Fruit fly (Drosophila melanogaster) whole organism, embryonic: ENCODE results near the gene bnl.

Experiments
- ATbp ChIP-seq: fragments of 200-800 bp; sonication (Bioruptor generic); optimal IDR thresholded peaks from 2 replicates; lab custom pipeline; 2017; ENCODE audit warnings: missing biosample characterization, mild to moderate bottlenecking, missing genetic modification characterization, missing genetic modification reagents
- BEAF-32 ChIP-seq: fragments of 200-800 bp; sonication (Bioruptor generic); optimal IDR thresholded peaks from 3 replicates; lab custom pipeline; 2017; ENCODE audit warnings: missing biosample characterization, missing genetic modification characterization, mild to moderate bottlenecking, moderate library complexity, missing genetic modification reagents
- CG11504 ChIP-seq: fragments of 200-800 bp; sonication (Bioruptor generic); optimal IDR thresholded peaks from 3 replicates; lab custom pipeline; 2019; ENCODE audit warnings: missing biosample characterization, mild to moderate bottlenecking, missing genetic modification characterization, moderate library complexity
- CG11695 ChIP-seq: fragments of 200-800 bp; sonication (Bioruptor generic); IDR thresholded peaks from 3 replicates; pipeline ENCODE4 v1.3.6; 2022; ENCODE audit warnings: missing biosample characterization, missing genetic modification characterization
- CG12391 ChIP-seq: fragments of 200-800 bp; sonication (Bioruptor generic); optimal IDR thresholded peaks from 3 replicates; lab custom pipeline; 2018; ENCODE audit warnings: missing biosample characterization, mild to moderate bottlenecking, missing genetic modification characterization, moderate library complexity
- CG12659 ChIP-seq: fragments of 200-800 bp; sonication (Bioruptor generic); optimal IDR thresholded peaks from 3 replicates; lab custom pipeline; 2017; ENCODE audit warnings: mild to moderate bottlenecking, missing biosample characterization, missing genetic modification reagents, missing genetic modification characterization
- CG13424 ChIP-seq: fragments of 200-800 bp; sonication (Bioruptor generic); optimal IDR thresholded peaks from 2 replicates; lab custom pipeline; 2019; ENCODE audit warnings: missing biosample characterization, mild to moderate bottlenecking, missing genetic modification characterization, moderate library complexity
- CG15269 ChIP-seq: fragments of 200-800 bp; sonication (Bioruptor generic); optimal IDR thresholded peaks from 2 replicates; lab custom pipeline; 2018; ENCODE audit warnings: missing biosample characterization, mild to moderate bottlenecking, missing genetic modification characterization, moderate library complexity
- CG18262 ChIP-seq: fragments of 200-800 bp; optimal IDR thresholded peaks from 3 replicates; lab custom pipeline; 2019; ENCODE audit warnings: missing biosample characterization, mild to moderate bottlenecking, missing genetic modification characterization, moderate library complexity
- CG2678 ChIP-seq: fragments of 200-800 bp; sonication (Bioruptor generic); optimal IDR thresholded peaks from 3 replicates; lab custom pipeline; 2019; ENCODE audit warnings: missing biosample characterization, mild to moderate bottlenecking, missing genetic modification characterization, moderate library complexity
- CG30020 ChIP-seq: fragments of 200-800 bp; optimal IDR thresholded peaks from 2 replicates; lab custom pipeline; 2019; ENCODE audit warnings: missing biosample characterization, mild to moderate bottlenecking, missing genetic modification characterization, moderate library complexity
- CG30403 ChIP-seq: fragments of 200-800 bp; sonication (Bioruptor generic); optimal IDR thresholded peaks from 3 replicates; lab custom pipeline; 2016; ENCODE audit warnings: missing biosample characterization, missing genetic modification characterization
- CG32772 ChIP-seq: fragments of 200-800 bp; sonication (Bioruptor generic); IDR thresholded peaks from 2 replicates; pipeline ENCODE4 v1.3.6; 2022; ENCODE audit warnings: missing biosample characterization, missing genetic modification characterization
- CG4282 ChIP-seq: fragments of 200-800 bp; sonication (Bioruptor generic); optimal IDR thresholded peaks from 2 replicates; lab custom pipeline; 2016; ENCODE audit warnings: missing biosample characterization, missing genetic modification characterization
- CG6689 ChIP-seq: fragments of 200-800 bp; sonication (Bioruptor generic); IDR thresholded peaks from 2 replicates; pipeline ENCODE4 v1.3.6; 2022; ENCODE audit warnings: missing biosample characterization, missing genetic modification characterization
- CG7556 ChIP-seq: fragments of 200-800 bp; sonication (Bioruptor generic); optimal IDR thresholded peaks from 2 replicates; lab custom pipeline; 2017; ENCODE audit warnings: missing biosample characterization, mild to moderate bottlenecking, missing genetic modification characterization
- CG7839 ChIP-seq: fragments of 200-800 bp; sonication (Bioruptor generic); optimal IDR thresholded peaks from 3 replicates; lab custom pipeline; 2018; ENCODE audit warnings: missing biosample characterization, mild to moderate bottlenecking, missing genetic modification characterization, moderate library complexity
- CG8924 ChIP-seq: fragments of 200-800 bp; optimal IDR thresholded peaks from 3 replicates; lab custom pipeline; 2019; ENCODE audit warnings: missing biosample characterization, mild to moderate bottlenecking, missing genetic modification characterization, moderate library complexity
- CG9215 ChIP-seq: fragments of 200-800 bp; sonication (Bioruptor generic); IDR thresholded peaks from 2 replicates; pipeline ENCODE4 v1.3.6; 2022; ENCODE audit warnings: missing biosample characterization, missing genetic modification characterization
- CG9437 ChIP-seq: fragments of 200-800 bp; sonication (Bioruptor generic); optimal IDR thresholded peaks from 2 replicates; lab custom pipeline; 2018; ENCODE audit warnings: missing biosample characterization, mild to moderate bottlenecking, missing genetic modification characterization
- CG9932 ChIP-seq: fragments of 200-800 bp; sonication (Bioruptor generic); IDR thresholded peaks from 2 replicates; pipeline ENCODE4 v1.3.6; 2022; ENCODE audit warnings: missing biosample characterization, missing genetic modification characterization
- CoRest ChIP-seq: fragments of 200-800 bp; sonication (Bioruptor generic); optimal IDR thresholded peaks from 3 replicates; lab custom pipeline; 2018; ENCODE audit warnings: missing biosample characterization, mild to moderate bottlenecking, missing genetic modification characterization, moderate library complexity
- D19A ChIP-seq: fragments of 200-800 bp; optimal IDR thresholded peaks from 3 replicates; lab custom pipeline; 2019; ENCODE audit warnings: missing biosample characterization, mild to moderate bottlenecking, missing genetic modification characterization, moderate library complexity
- Eip74EF ChIP-seq, 2 experiments: fragments of 200-800 bp in 1 of 2; fragments of >200 bp in 1 of 2; sonication (Bioruptor generic) in 1 of 2; optimal IDR thresholded peaks; 2 replicates each; lab custom pipeline; 2017 to 2019; ENCODE audit warnings: missing biosample characterization in 2 of 2, missing genetic modification characterization in 2 of 2, mild to moderate bottlenecking in 1 of 2, moderate library complexity in 1 of 2
- GATAe ChIP-seq: fragments of 200-800 bp; sonication (Bioruptor generic); conservative IDR thresholded peaks from 2 replicates; pipeline ENCODE4 v1.3.6; 2022; ENCODE audit warnings: missing biosample characterization, missing genetic modification characterization
- Hr51 ChIP-seq, 2 experiments: fragments of 200-800 bp; sonication (Bioruptor generic); optimal IDR thresholded peaks; 2 replicates in 1 of 2; 3 replicates in 1 of 2; lab custom pipeline; 2016 to 2018; ENCODE audit warnings: missing biosample characterization in 2 of 2, missing genetic modification characterization in 2 of 2, mild to moderate bottlenecking in 1 of 2, moderate library complexity in 1 of 2
- Med ChIP-seq: fragments of 200-800 bp; sonication (Bioruptor generic); peaks from one replicate; lab custom pipeline; 2016; ENCODE audit warnings: missing biosample characterization, missing genetic modification characterization, mild to moderate bottlenecking, inconsistent platforms, moderate library complexity
- Oli ChIP-seq: fragments of 200-800 bp; sonication (Bioruptor generic); optimal IDR thresholded peaks from 2 replicates; lab custom pipeline; 2018; ENCODE audit warnings: missing biosample characterization, mild to moderate bottlenecking, missing genetic modification characterization, moderate library complexity
- Sox102F ChIP-seq: fragments of 200-800 bp; sonication (Bioruptor generic); optimal IDR thresholded peaks from 2 replicates; lab custom pipeline; 2018; ENCODE audit warnings: missing biosample characterization, mild to moderate bottlenecking, missing genetic modification characterization, moderate library complexity
- Ssrp ChIP-seq: fragments of 200-800 bp; sonication (Bioruptor generic); optimal IDR thresholded peaks from 2 replicates; lab custom pipeline; 2018; ENCODE audit warnings: missing biosample characterization, mild to moderate bottlenecking, missing genetic modification characterization, moderate library complexity
- bab2 ChIP-seq: fragments of 200-800 bp; sonication (Bioruptor generic); optimal IDR thresholded peaks from 2 replicates; lab custom pipeline; 2016; ENCODE audit warnings: missing biosample characterization, missing genetic modification characterization
- dmrt99B ChIP-seq: fragments of 200-800 bp; sonication (Bioruptor generic); optimal IDR thresholded peaks from 2 replicates; lab custom pipeline; 2018; ENCODE audit warnings: missing biosample characterization, mild to moderate bottlenecking, missing genetic modification characterization, moderate library complexity
- en ChIP-seq: fragments of 200-800 bp; sonication (Bioruptor generic); optimal IDR thresholded peaks from 2 replicates; lab custom pipeline; 2016; ENCODE audit warnings: missing biosample characterization, missing genetic modification characterization
- esg ChIP-seq: fragments of 200-800 bp; sonication (Bioruptor generic); conservative IDR thresholded peaks from 2 replicates; pipeline ENCODE4 v1.3.6; 2022; ENCODE audit warnings: missing biosample characterization, missing genetic modification characterization
- gem ChIP-seq: fragments of 200-800 bp; sonication (Bioruptor generic); optimal IDR thresholded peaks from 2 replicates; lab custom pipeline; 2019; ENCODE audit warnings: missing biosample characterization, mild to moderate bottlenecking, missing genetic modification characterization, moderate library complexity
- grau ChIP-seq: fragments of 200-800 bp; optimal IDR thresholded peaks from 3 replicates; lab custom pipeline; 2019; ENCODE audit warnings: missing biosample characterization, mild to moderate bottlenecking, missing genetic modification characterization, moderate library complexity
- lab ChIP-seq: fragments of 200-800 bp; sonication (Bioruptor generic); optimal IDR thresholded peaks from 3 replicates; lab custom pipeline; 2017; ENCODE audit warnings: missing biosample characterization, missing genetic modification characterization, mild to moderate bottlenecking, moderate library complexity, missing genetic modification reagents
- lmd ChIP-seq: fragments of 200-800 bp; sonication (Bioruptor generic); IDR thresholded peaks from 2 replicates; pipeline ENCODE4 v1.3.6; 2022; ENCODE audit warnings: missing biosample characterization, missing genetic modification characterization
- mld ChIP-seq: fragments of 200-800 bp; sonication (Bioruptor generic); IDR thresholded peaks from 3 replicates; pipeline ENCODE4 v1.3.6; 2022; ENCODE audit warnings: missing biosample characterization, missing genetic modification characterization; ENCODE audit not compliant: partially characterized antibody
- nerfin-2 ChIP-seq: fragments of 200-800 bp; sonication (Bioruptor generic); IDR thresholded peaks from 2 replicates; pipeline ENCODE4 v1.3.6; 2022; ENCODE audit warnings: missing biosample characterization, missing genetic modification characterization; ENCODE audit not compliant: partially characterized antibody
- nmo ChIP-seq: fragments of 200-800 bp; sonication (Bioruptor generic); optimal IDR thresholded peaks from 2 replicates; lab custom pipeline; 2018; ENCODE audit warnings: missing biosample characterization, mild to moderate bottlenecking, missing genetic modification characterization, moderate library complexity
- phol ChIP-seq: fragments of 200-800 bp; sonication (Bioruptor generic); optimal IDR thresholded peaks from 3 replicates; lab custom pipeline; 2018; ENCODE audit warnings: missing biosample characterization, mild to moderate bottlenecking, missing genetic modification characterization, moderate library complexity
- row ChIP-seq: fragments of 200-800 bp; sonication (Bioruptor generic); IDR thresholded peaks from 3 replicates; pipeline ENCODE4 v1.3.6; 2022; ENCODE audit warnings: missing biosample characterization, missing genetic modification characterization
- sd ChIP-seq: fragments of 200-800 bp; sonication (Bioruptor generic); optimal IDR thresholded peaks from 3 replicates; lab custom pipeline; 2018; ENCODE audit warnings: missing biosample characterization, mild to moderate bottlenecking, missing genetic modification characterization, moderate library complexity
- sens ChIP-seq: fragments of 200-800 bp; sonication (Bioruptor generic); peaks from one replicate; lab custom pipeline; 2016; ENCODE audit warnings: missing biosample characterization, missing genetic modification characterization
- slbo ChIP-seq: fragments of 200-800 bp; sonication (Bioruptor generic); IDR thresholded peaks from 2 replicates; pipeline ENCODE4 v1.3.6; 2022; ENCODE audit warnings: missing biosample characterization, missing genetic modification characterization
- unpg ChIP-seq: fragments of 200-800 bp; sonication (Bioruptor generic); optimal IDR thresholded peaks from 3 replicates; lab custom pipeline; 2018; ENCODE audit warnings: missing biosample characterization, mild to moderate bottlenecking, missing genetic modification characterization, moderate library complexity
- wdn ChIP-seq: fragments of 200-800 bp; sonication (Bioruptor generic); IDR thresholded peaks from 2 replicates; pipeline ENCODE4 v1.3.6; 2022; ENCODE audit warnings: missing biosample characterization, missing genetic modification characterization
- zfh1 ChIP-seq: fragments of 200-800 bp; sonication (Bioruptor generic); IDR thresholded peaks from 3 replicates; pipeline ENCODE4 v1.3.6; 2022; ENCODE audit warnings: missing biosample characterization, missing genetic modification characterization

bnl gene

DNA sequence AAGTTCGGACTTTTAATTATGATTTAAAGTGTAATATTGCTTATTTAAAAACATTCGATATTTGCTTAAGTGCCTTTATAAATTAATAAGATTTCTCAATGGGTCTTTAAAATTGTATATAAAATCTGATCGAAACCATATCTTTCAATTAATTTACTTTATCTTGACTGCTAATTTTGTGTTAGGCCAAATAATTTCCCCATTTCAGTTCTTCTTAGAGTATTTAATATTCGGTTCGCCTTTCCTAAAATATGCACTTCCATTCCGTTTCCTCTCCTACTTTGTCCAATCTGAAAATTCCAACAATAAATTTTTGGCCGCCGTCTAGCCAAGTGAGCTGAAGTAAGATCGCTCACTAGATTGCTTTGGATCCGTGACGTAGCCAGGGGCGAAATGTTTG, 12.1 kb downstream of the bnl start:
- TF ChIP-seq CG9932 (GFP tag; lab: Robert Waterston, UW) (no peak), CG7839 (peak; percentile 37), CG8924 (peak; percentile 7), lab (GFP tag; lab: Kevin White, UChicago) (peak; percentile 8), CG9215 (GFP tag; lab: Robert Waterston, UW) (no peak), Sox102F (peak; percentile 24), CG15269 (tag; lab: Kevin White, UChicago) (peak; percentile 43), CG18262 (tag; lab: Kevin White, UChicago) (peak; percentile 18), gem (tag; lab: Kevin White, UChicago) (peak; percentile 66), CG7556 (peak; percentile 16), CG32772 (GFP tag; lab: Robert Waterston, UW) (no peak), Eip74EF (GFP tag; optimal IDR thresholded peaks at IDR 0.05; lab: Kevin White, UChicago) (peak in 1 of 2 experiments; percentile 14), CG12659 (GFP tag; lab: Kevin White, UChicago) (peak; percentile 29), CG30020 (tag; lab: Kevin White, UChicago) (no peak), row (GFP tag; lab: Robert Waterston, UW) (peak; percentile 54; the same call in 2 of the 3 replicates), CoRest (tag; lab: Kevin White, UChicago) (peak; percentile 38), phol (peak; percentile 4), CG30403 (peak; percentile 44), D19A (tag; lab: Kevin White, UChicago) (peak; percentile 92), wdn (GFP tag; lab: Robert Waterston, UW) (no peak), Oli (tag; lab: Kevin White, UChicago) (peak; percentile 24), CG6689 (GFP tag; lab: Robert Waterston, UW) (0 out of 2 replicates have a peak, but pooled peaks have one; percentile 8), CG13424 (tag; lab: Kevin White, UChicago) (peak; percentile 40), sens (peak; percentile 82), CG12391 (tag; lab: Kevin White, UChicago) (peak; percentile 30), CG9437 (GFP tag; lab: Kevin White, UChicago) (peak; percentile 22), CG4282 (GFP tag; lab: Kevin White, UChicago) (no peak), ATbp (GFP tag; lab: Kevin White, UChicago) (peak; percentile 15), dmrt99B (peak; percentile 39), CG2678 (tag; lab: Kevin White, UChicago) (peak; percentile 37), BEAF-32 (GFP tag; lab: Kevin White, UChicago) (no peak), bab2 (GFP tag; lab: Kevin White, UChicago) (no peak), GATAe (GFP tag; lab: Robert Waterston, UW) (no peak), Hr51 (GFP tag; optimal IDR thresholded peaks at IDR 0.05; lab: Kevin White, UChicago) (peak in 1 of 2 experiments; percentile 67), zfh1 (GFP tag; lab: Robert Waterston, UW) (no peak), lmd (GFP tag; lab: Robert Waterston, UW) (peak; percentile 19; the same call in 1 of the 2 replicates), sd (tag; lab: Kevin White, UChicago) (peak; percentile 80), Ssrp (tag; lab: Kevin White, UChicago) (peak; percentile 39), CG11504 (tag; lab: Kevin White, UChicago) (peak; percentile 35), unpg (GFP tag; lab: Kevin White, UChicago) (peak; percentile 25), mld (GFP tag; lab: Robert Waterston, UW) (no peak), en (GFP tag; lab: Kevin White, UChicago) (no peak), slbo (peak; percentile 36), CG11695 (GFP tag; lab: Robert Waterston, UW) (no peak), nerfin-2 (GFP tag; lab: Robert Waterston, UW) (no peak), Med (GFP tag; lab: Kevin White, UChicago) (peak; percentile 51), nmo (GFP tag; lab: Kevin White, UChicago) (peak; percentile 25), esg (peak; percentile 12; the same call in 1 of the 2 replicates), grau (tag; lab: Kevin White, UChicago) (peak; percentile 35)
